Worm (Caenorhabditis elegans) whole organism, mixed stage, embryonic: Measurements from ENCODE around the gene efn-2.

Experiments used
- M03D4.4 ChIP-seq: sonication (generic microtip); optimal IDR thresholded peaks from 2 replicates; lab custom pipeline; 2017; ENCODE audit warnings: mild to moderate bottlenecking, missing genetic modification characterization, missing compliant biosample characterization
- elt-3 ChIP-seq: fragments of 150-350 bp; optimal IDR thresholded peaks from 2 replicates; lab custom pipeline; 2014; ENCODE audit warnings: missing biosample characterization, missing genetic modification characterization
- hlh-1 ChIP-seq: fragments of 150-350 bp; optimal IDR thresholded peaks from 2 replicates; lab custom pipeline; 2014; ENCODE audit warnings: missing biosample characterization, missing genetic modification reagents, missing genetic modification characterization
- lin-32 ChIP-seq: fragments of 200-800 bp; sonication (Bioruptor generic); optimal IDR thresholded peaks from 2 replicates; lab custom pipeline; 2018; ENCODE audit warnings: mild to moderate bottlenecking, missing genetic modification characterization, missing compliant biosample characterization
- nhr-28 ChIP-seq: fragments of 150-350 bp; optimal IDR thresholded peaks from 2 replicates; lab custom pipeline; 2014; ENCODE audit warnings: missing biosample characterization, missing genetic modification characterization
- snpc-4 ChIP-seq: fragments of 150-350 bp; optimal IDR thresholded peaks from 2 replicates; lab custom pipeline; 2014; ENCODE audit warnings: missing biosample characterization, missing genetic modification characterization
- unc-62 ChIP-seq: fragments of 150-350 bp; optimal IDR thresholded peaks from 2 replicates; lab custom pipeline; 2014; ENCODE audit warnings: missing biosample characterization, missing genetic modification reagents, missing genetic modification characterization
- ztf-11 ChIP-seq: fragments of 150-350 bp; optimal IDR thresholded peaks from 2 replicates; lab custom pipeline; 2014; ENCODE audit warnings: missing biosample characterization, missing genetic modification characterization

DNA sequence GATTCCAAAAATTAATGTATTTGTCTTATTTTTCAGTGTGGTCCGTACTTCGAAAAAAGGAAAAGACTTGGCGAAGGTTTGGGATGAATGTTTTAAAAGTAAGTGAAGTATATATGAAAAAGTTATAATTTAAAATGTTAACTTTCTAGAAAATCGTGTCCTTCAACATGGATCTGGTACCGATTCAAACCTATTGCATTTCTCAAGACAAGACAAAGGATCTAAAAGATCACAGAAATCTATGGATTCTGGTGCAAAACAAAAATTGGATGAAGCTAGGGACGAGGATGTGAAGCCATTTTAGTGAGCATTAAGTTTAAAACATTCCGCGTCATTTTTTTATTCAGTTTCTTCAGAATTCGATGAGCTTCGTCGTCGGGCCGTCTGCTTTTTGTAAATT is 21.2 kb upstream of the efn-2 start, which contains the start of gene zim-2:
- TF ChIP-seq nhr-28 (tag; lab: Kevin White, UChicago) = no peak
- TF ChIP-seq lin-32 (GFP tag; lab: Kevin White, UChicago) = no peak
- no peak for TF ChIP-seq M03D4.4
- no peak for TF ChIP-seq unc-62 (GFP tag; lab: Kevin White, UChicago)
- no peak for TF ChIP-seq ztf-11
- no peak for TF ChIP-seq elt-3 (tag; lab: Kevin White, UChicago)
- TF ChIP-seq hlh-1 (tag; lab: Kevin White, UChicago) = no peak
- no peak for TF ChIP-seq snpc-4
